Worm (Caenorhabditis elegans): ENCODE results near the gene srh-102.

srh-102 gene

ce11 chrV:17170822-17171221 is 5.5 kb upstream of the srh-102 start, which contains the start of gene srw-51:
Gene srw-51, minus strand, starts transcription at chrV:17170922.
- TF ChIP-seq ceh-16 (tag; optimal IDR thresholded peaks at IDR 0.05) (no peak), dmd-4 (tag; optimal IDR thresholded peaks at IDR 0.05) (no peak), ztf-4 (tag; optimal IDR thresholded peaks at IDR 0.05) (no peak), nhr-12 (tag; optimal IDR thresholded peaks at IDR 0.05) (no peak), crh-2 (tag; optimal IDR thresholded peaks at IDR 0.05) (no peak), lin-39 (tag; optimal IDR thresholded peaks at IDR 0.05) (no peak), sem-4 (tag; optimal IDR thresholded peaks at IDR 0.05) (no peak), peb-1 (tag; optimal IDR thresholded peaks at IDR 0.05) (no peak), lin-13 (GFP tag; optimal IDR thresholded peaks at IDR 0.05) (no peak), lin-11 (tag; optimal IDR thresholded peaks at IDR 0.05) (no peak), unc-62 (GFP tag; optimal IDR thresholded peaks at IDR 0.05) (no peak), F13H6.1 (tag; optimal IDR thresholded peaks at IDR 0.05) (no peak), ceh-82 (tag; optimal IDR thresholded peaks at IDR 0.05) (no peak), ama-1 (optimal IDR thresholded peaks at IDR 0.05) (no peak), nhr-237 (tag; optimal IDR thresholded peaks at IDR 0.05) (no peak), mbf-1 (tag; optimal IDR thresholded peaks at IDR 0.05) (no peak)

ce11 chrV:17167457-17167856 is 2.1 kb upstream of the srh-102 start, which contains the start of gene srz-66:
Gene srz-66, minus strand, starts transcription at chrV:17167557.
- no peak for TF ChIP-seq unc-62 (GFP tag; optimal IDR thresholded peaks at IDR 0.05)
- no peak for TF ChIP-seq ztf-4 (tag; optimal IDR thresholded peaks at IDR 0.05)
- TF ChIP-seq dmd-4 (tag; optimal IDR thresholded peaks at IDR 0.05): no peak
- no peak for TF ChIP-seq unc-55 (GFP tag; optimal IDR thresholded peaks at IDR 0.05)
- TF ChIP-seq Y55F3AM.14 (GFP tag; optimal IDR thresholded peaks at IDR 0.05): no peak
- no peak for TF ChIP-seq lsy-2 (tag; optimal IDR thresholded peaks at IDR 0.05)
- TF ChIP-seq sma-9 (GFP tag; optimal IDR thresholded peaks at IDR 0.05): no peak
- no peak for TF ChIP-seq sma-9 (tag; optimal IDR thresholded peaks at IDR 0.05)
- TF ChIP-seq nhr-11 (tag; optimal IDR thresholded peaks at IDR 0.05): no peak
- no peak for TF ChIP-seq ceh-16 (tag; optimal IDR thresholded peaks at IDR 0.05)
- TF ChIP-seq lin-13 (GFP tag; optimal IDR thresholded peaks at IDR 0.05): no peak
- no peak for TF ChIP-seq elt-1 (tag; optimal IDR thresholded peaks at IDR 0.05)

ce11 chrV:17159430-17159924 is 5.8 kb downstream of the srh-102 start, which contains the start of gene F40D4.12:
Gene F40D4.12, plus strand, starts transcription at chrV:17159874.
- no peak for TF ChIP-seq ztf-11 (tag; optimal IDR thresholded peaks at IDR 0.05)
- TF ChIP-seq Y55F3AM.14 (GFP tag; optimal IDR thresholded peaks at IDR 0.05): no peak
- TF ChIP-seq fos-1 (tag; optimal IDR thresholded peaks at IDR 0.05): no peak
- TF ChIP-seq nhr-12 (tag; optimal IDR thresholded peaks at IDR 0.05): no peak
- TF ChIP-seq ztf-1 (GFP tag; conservative IDR thresholded peaks at IDR 0.05): no peak
- no peak for TF ChIP-seq skn-1 (tag; optimal IDR thresholded peaks at IDR 0.05)

- TF ChIP-seq R02D3.7 (tag; optimal IDR thresholded peaks at IDR 0.05) (no peak), snpc-4 (tag; optimal IDR thresholded peaks at IDR 0.05) (no peak)
These were observed 8.2 kb downstream of the srh-102 start, which contains the start of gene F40D4.13 for ce11 chrV:17157154-17157553. Gene F40D4.13, minus strand, starts transcription at chrV:17157254.

- no peak for TF ChIP-seq ZK546.5 (tag; optimal IDR thresholded peaks at IDR 0.05)
- TF ChIP-seq sma-9 (GFP tag; optimal IDR thresholded peaks at IDR 0.05): no peak
- no peak for TF ChIP-seq sma-9 (tag; optimal IDR thresholded peaks at IDR 0.05)
- no peak for TF ChIP-seq nhr-23 (tag; optimal IDR thresholded peaks at IDR 0.05)
- no peak for TF ChIP-seq sma-3 (GFP tag; optimal IDR thresholded peaks at IDR 0.05)
- TF ChIP-seq peb-1 (tag; optimal IDR thresholded peaks at IDR 0.05): no peak
- no peak for TF ChIP-seq lin-13 (GFP tag; optimal IDR thresholded peaks at IDR 0.05)
- no peak for TF ChIP-seq mbf-1 (tag; optimal IDR thresholded peaks at IDR 0.05)
- TF ChIP-seq egl-27 (tag; optimal IDR thresholded peaks at IDR 0.05): no peak
- no peak for TF ChIP-seq lin-11 (tag; optimal IDR thresholded peaks at IDR 0.05)
- no peak for TF ChIP-seq zag-1 (tag; optimal IDR thresholded peaks at IDR 0.05)
- no peak for TF ChIP-seq unc-55 (GFP tag; optimal IDR thresholded peaks at IDR 0.05)
- no peak for TF ChIP-seq ztf-4 (tag; optimal IDR thresholded peaks at IDR 0.05)
These were observed 9.9 kb downstream of the srh-102 start, which contains the start of gene F40D4.17 for ce11 chrV:17155384-17155858. Gene F40D4.17, minus strand, starts transcription at chrV:17155434.
